Worm (Caenorhabditis elegans) whole organism, L3 larva: Measurements from ENCODE around the gene T20D4.19.

Source experiments
- R02D3.7 ChIP-seq: fragments of 150-350 bp; optimal IDR thresholded peaks from 2 replicates; lab custom pipeline; 2014; ENCODE audit warnings: missing biosample characterization, missing genetic modification characterization
- ZK546.5 ChIP-seq: sonication (generic microtip); optimal IDR thresholded peaks from 2 replicates; lab custom pipeline; 2017; ENCODE audit warnings: missing biosample characterization, missing genetic modification characterization
- aly-2 ChIP-seq: fragments of 150-350 bp; optimal IDR thresholded peaks from 2 replicates; lab custom pipeline; 2014; ENCODE audit warnings: missing biosample characterization, missing genetic modification characterization
- ama-1 ChIP-seq: fragments of 150-350 bp; optimal IDR thresholded peaks from 2 replicates; lab custom pipeline; 2018
- ceh-16 ChIP-seq: sonication (generic microtip); optimal IDR thresholded peaks from 2 replicates; lab custom pipeline; 2017; ENCODE audit warnings: missing biosample characterization, missing genetic modification characterization
- ceh-28 ChIP-seq: fragments of 150-350 bp; optimal IDR thresholded peaks from 2 replicates; lab custom pipeline; 2014; ENCODE audit warnings: missing biosample characterization, missing genetic modification reagents, missing genetic modification characterization
- ceh-82 ChIP-seq: fragments of 150-350 bp; optimal IDR thresholded peaks from 2 replicates; lab custom pipeline; 2014; ENCODE audit warnings: missing biosample characterization, missing genetic modification characterization
- ceh-9 ChIP-seq: sonication (generic microtip); optimal IDR thresholded peaks from 2 replicates; lab custom pipeline; 2018; ENCODE audit warnings: missing biosample characterization, missing genetic modification characterization
- daf-12 ChIP-seq: fragments of 150-350 bp; optimal IDR thresholded peaks from 2 replicates; lab custom pipeline; 2014; ENCODE audit warnings: missing biosample characterization, missing genetic modification reagents, missing genetic modification characterization
- egl-5 ChIP-seq: fragments of 150-350 bp; optimal IDR thresholded peaks from 2 replicates; lab custom pipeline; 2017; ENCODE audit warnings: missing biosample characterization, missing genetic modification reagents, missing genetic modification characterization, inconsistent platforms
- elt-1 ChIP-seq: fragments of 150-350 bp; optimal IDR thresholded peaks from 2 replicates; lab custom pipeline; 2014; ENCODE audit warnings: missing biosample characterization, missing genetic modification characterization
- elt-2 ChIP-seq: sonication (generic microtip); optimal IDR thresholded peaks from 2 replicates; lab custom pipeline; 2016; ENCODE audit warnings: missing genetic modification reagents, mild to moderate bottlenecking, missing genetic modification characterization, missing compliant biosample characterization
- elt-3 ChIP-seq, 3 experiments: fragments of 150-350 bp in 1 of 3; sonication (generic microtip) in 2 of 3; optimal IDR thresholded peaks; 2 replicates in 2 of 3; 4 replicates in 1 of 3; lab custom pipeline; 2014 to 2017; ENCODE audit warnings: missing biosample characterization in 3 of 3, missing genetic modification characterization in 3 of 3
- eor-1 ChIP-seq, 2 experiments: fragments of 150-350 bp; optimal IDR thresholded peaks; 2 replicates each; lab custom pipeline; 2014 to 2018; ENCODE audit warnings: missing biosample characterization in 2 of 2, missing genetic modification characterization in 2 of 2
- fkh-2 ChIP-seq: fragments of 150-350 bp; optimal IDR thresholded peaks from 2 replicates; lab custom pipeline; 2014; ENCODE audit warnings: missing biosample characterization, missing genetic modification reagents, missing genetic modification characterization
- fos-1 ChIP-seq: fragments of 150-350 bp; optimal IDR thresholded peaks from 2 replicates; lab custom pipeline; 2014; ENCODE audit warnings: missing biosample characterization, missing genetic modification characterization
- hmg-11 ChIP-seq: sonication (generic microtip); optimal IDR thresholded peaks from 2 replicates; lab custom pipeline; 2016; ENCODE audit warnings: missing genetic modification characterization, missing compliant biosample characterization
- jun-1 ChIP-seq: fragments of 150-350 bp; optimal IDR thresholded peaks from 2 replicates; lab custom pipeline; 2014; ENCODE audit warnings: missing biosample characterization, missing genetic modification reagents, missing genetic modification characterization
- lin-15B ChIP-seq: fragments of 150-350 bp; optimal IDR thresholded peaks from 2 replicates; lab custom pipeline; 2014; ENCODE audit warnings: missing biosample characterization, missing genetic modification characterization
- lsy-12 ChIP-seq: sonication (generic microtip); optimal IDR thresholded peaks from 2 replicates; lab custom pipeline; 2016; ENCODE audit warnings: mild to moderate bottlenecking, missing genetic modification characterization, missing compliant biosample characterization
- mdl-1 ChIP-seq: fragments of 150-350 bp; optimal IDR thresholded peaks from 2 replicates; lab custom pipeline; 2014; ENCODE audit warnings: missing biosample characterization, missing genetic modification characterization
- nhr-11 ChIP-seq: fragments of 150-350 bp; optimal IDR thresholded peaks from 2 replicates; lab custom pipeline; 2014; ENCODE audit warnings: missing biosample characterization, missing genetic modification characterization
- nhr-12 ChIP-seq: fragments of 150-350 bp; optimal IDR thresholded peaks from 2 replicates; lab custom pipeline; 2014; ENCODE audit warnings: missing biosample characterization, missing genetic modification characterization
- nhr-237 ChIP-seq: fragments of 150-350 bp; optimal IDR thresholded peaks from 2 replicates; lab custom pipeline; 2014; ENCODE audit warnings: missing biosample characterization, missing genetic modification characterization
- nhr-25 ChIP-seq: sonication (generic microtip); optimal IDR thresholded peaks from 2 replicates; lab custom pipeline; 2017; ENCODE audit warnings: missing biosample characterization, missing genetic modification characterization
- nhr-28 ChIP-seq: fragments of 150-350 bp; optimal IDR thresholded peaks from 2 replicates; lab custom pipeline; 2014; ENCODE audit warnings: missing biosample characterization, missing genetic modification characterization
- nhr-43 ChIP-seq: sonication (generic microtip); optimal IDR thresholded peaks from 2 replicates; lab custom pipeline; 2016; ENCODE audit warnings: mild to moderate bottlenecking, missing genetic modification characterization, missing compliant biosample characterization; ENCODE audit not compliant: poor library complexity, severe bottlenecking
- nhr-76 ChIP-seq: fragments of 150-350 bp; sonication (generic microtip); optimal IDR thresholded peaks from 5 replicates; lab custom pipeline; 2014; ENCODE audit warnings: missing biosample characterization, missing genetic modification characterization
- nhr-77 ChIP-seq: fragments of 150-350 bp; optimal IDR thresholded peaks from 2 replicates; lab custom pipeline; 2014; ENCODE audit warnings: missing biosample characterization, missing genetic modification characterization
- pqm-1 ChIP-seq: fragments of 150-350 bp; optimal IDR thresholded peaks from 2 replicates; lab custom pipeline; 2017; ENCODE audit warnings: missing biosample characterization, missing genetic modification characterization, inconsistent platforms
- sea-2 ChIP-seq: fragments of 150-350 bp; sonication (generic microtip); optimal IDR thresholded peaks from 4 replicates; lab custom pipeline; 2014; ENCODE audit warnings: missing biosample characterization, missing genetic modification reagents, missing genetic modification characterization
- skn-1 ChIP-seq: fragments of 150-350 bp; optimal IDR thresholded peaks from 2 replicates; lab custom pipeline; 2014; ENCODE audit warnings: missing biosample characterization, missing genetic modification characterization
- snpc-4 ChIP-seq: fragments of 150-350 bp; optimal IDR thresholded peaks from 2 replicates; lab custom pipeline; 2014; ENCODE audit warnings: missing biosample characterization, missing genetic modification characterization
- tbx-2 ChIP-seq: sonication (generic microtip); optimal IDR thresholded peaks from 2 replicates; lab custom pipeline; 2016; ENCODE audit warnings: mild to moderate bottlenecking, missing genetic modification characterization, missing compliant biosample characterization
- unc-39 ChIP-seq: sonication (generic microtip); optimal IDR thresholded peaks from 4 replicates; lab custom pipeline; 2017; ENCODE audit warnings: missing biosample characterization, missing genetic modification characterization
- unc-62 ChIP-seq: fragments of 150-350 bp; sonication (generic microtip); optimal IDR thresholded peaks from 4 replicates; lab custom pipeline; 2014; ENCODE audit warnings: missing biosample characterization, missing genetic modification reagents, missing genetic modification characterization
- zag-1 ChIP-seq: fragments of 150-350 bp; optimal IDR thresholded peaks from 2 replicates; lab custom pipeline; 2014; ENCODE audit warnings: missing biosample characterization, missing genetic modification characterization
- ztf-11 ChIP-seq: fragments of 150-350 bp; optimal IDR thresholded peaks from 2 replicates; lab custom pipeline; 2014; ENCODE audit warnings: missing biosample characterization, missing genetic modification characterization
- ztf-4 ChIP-seq: fragments of 150-350 bp; optimal IDR thresholded peaks from 2 replicates; lab custom pipeline; 2014; ENCODE audit warnings: missing biosample characterization, missing genetic modification characterization

T20D4.19 gene

DNA sequence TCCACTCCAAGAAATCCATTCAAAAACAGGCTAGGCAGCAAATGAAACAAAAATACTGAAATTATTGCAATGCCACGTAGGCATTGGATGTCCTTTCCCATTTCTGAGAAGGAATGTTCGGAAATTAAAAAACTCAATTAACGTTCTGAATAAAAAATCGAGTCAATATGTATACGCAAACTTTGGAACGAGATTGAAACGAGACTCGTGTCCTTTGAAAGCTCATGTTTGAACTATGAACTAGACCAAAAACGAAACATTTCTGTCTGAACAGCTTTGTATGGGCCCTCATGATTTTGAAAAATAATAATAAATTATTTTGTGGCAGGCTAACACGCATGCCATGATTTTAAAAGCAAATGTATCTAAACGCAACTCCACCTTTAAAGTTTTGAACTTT, 43.6 kb upstream of the T20D4.19 start, which contains the start of gene oac-2:
TSS of gene oac-2 (minus strand) at position 101 of the 400 bp plus-strand sequence.
- TF ChIP-seq ztf-11 (tag; lab: Kevin White, UChicago) (no peak), nhr-28 (tag; lab: Kevin White, UChicago) (no peak), eor-1 (tag; optimal IDR thresholded peaks at IDR 0.05; lab: Kevin White, UChicago) (no peak), mdl-1 (tag; lab: Kevin White, UChicago) (no peak), fkh-2 (no peak), lin-15B (no peak), ceh-16 (no peak), nhr-25 (no peak), snpc-4 (tag; lab: Kevin White, UChicago) (no peak), lsy-12 (tag; lab: Kevin White, UChicago) (no peak), R02D3.7 (tag; lab: Kevin White, UChicago) (no peak), nhr-11 (no peak), ceh-9 (tag; lab: Kevin White, UChicago) (no peak), nhr-43 (tag; lab: Kevin White, UChicago) (no peak), ztf-4 (tag; lab: Kevin White, UChicago) (no peak), unc-39 (tag; lab: Kevin White, UChicago) (no peak), ZK546.5 (tag; lab: Kevin White, UChicago) (no peak), tbx-2 (tag; lab: Kevin White, UChicago) (no peak), hmg-11 (tag; lab: Kevin White, UChicago) (no peak)

ce11 chrV:3470782-3471181, 39.3 kb upstream of the T20D4.19 start, which contains the start of gene srbc-29:
TSS of gene srbc-29 (minus strand) at chrV:3470882.
- no peak for TF ChIP-seq nhr-11
- no peak for TF ChIP-seq sea-2 (GFP tag; lab: Kevin White, UChicago)
- TF ChIP-seq ZK546.5 (tag; lab: Kevin White, UChicago), result no peak
- no peak for TF ChIP-seq egl-5
- TF ChIP-seq elt-3 (tag; optimal IDR thresholded peaks at IDR 0.05; lab: Kevin White, UChicago), result no peak
- no peak for TF ChIP-seq nhr-77 (tag; lab: Kevin White, UChicago)
- TF ChIP-seq aly-2 (tag; lab: Kevin White, UChicago), result no peak
- no peak for TF ChIP-seq daf-12 (tag; lab: Kevin White, UChicago)
- no peak for TF ChIP-seq ceh-82
- TF ChIP-seq nhr-25, result no peak
- no peak for TF ChIP-seq nhr-237 (tag; lab: Kevin White, UChicago)
- TF ChIP-seq nhr-12 (tag; lab: Kevin White, UChicago), result no peak
- TF ChIP-seq skn-1, result no peak
- TF ChIP-seq eor-1 (tag; optimal IDR thresholded peaks at IDR 0.05; lab: Kevin White, UChicago), result no peak
- TF ChIP-seq ztf-11 (tag; lab: Kevin White, UChicago), result no peak
- TF ChIP-seq, all 47 proteins: peak for 0

DNA sequence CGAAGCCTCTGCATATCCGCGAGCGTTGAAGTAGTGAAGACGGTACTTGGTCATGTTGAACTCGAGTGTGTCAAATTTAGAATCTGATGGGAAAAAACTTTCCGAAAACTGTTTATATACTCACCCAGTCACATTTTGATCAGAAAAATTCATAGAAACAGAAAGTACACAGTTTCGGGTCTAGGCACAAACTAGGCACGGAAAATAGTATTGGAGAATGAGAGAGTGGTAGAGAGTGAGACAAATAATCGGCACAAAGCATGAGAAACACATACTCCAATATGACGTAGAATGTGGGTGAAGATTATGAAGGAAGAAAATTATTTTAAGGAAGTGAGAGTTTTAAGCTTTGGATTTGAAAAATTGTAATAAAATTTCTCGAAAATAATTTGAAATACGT, 37.0 kb upstream of the T20D4.19 start, which contains the start of gene gst-33:
TSS of gene gst-33 (minus strand) at position 127 of the 400 bp plus-strand sequence.
- TF ChIP-seq nhr-43 (tag; lab: Kevin White, UChicago) (peak; percentile 18), pqm-1 (tag; lab: Kevin White, UChicago) (peak; percentile 67), nhr-76 (tag; lab: Kevin White, UChicago) (no peak), elt-2 (peak; percentile 63), elt-1 (tag; lab: Kevin White, UChicago) (no peak), ceh-28 (tag; lab: Kevin White, UChicago) (peak; percentile 4)
- TF ChIP-seq, all 47 proteins: peak for 4

DNA sequence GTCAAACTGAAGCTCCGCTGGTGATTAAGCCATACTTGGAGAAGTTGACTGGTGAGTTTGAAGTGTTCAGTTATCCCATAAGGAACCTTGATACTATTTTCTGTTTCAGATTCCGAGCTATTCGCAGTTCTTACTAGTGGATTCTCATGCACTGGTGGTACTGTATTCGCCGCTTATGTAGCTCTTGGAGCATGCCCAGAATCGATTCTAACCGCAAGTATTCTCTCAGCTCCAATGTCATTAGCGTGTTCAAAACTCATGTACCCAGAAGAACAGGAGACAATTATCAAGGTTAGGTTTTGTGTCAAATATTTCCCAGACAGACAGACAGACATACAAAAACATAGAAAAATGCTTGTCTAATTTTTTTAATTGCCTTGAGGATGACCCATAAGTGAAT, 33.5 kb upstream of the T20D4.19 start:
- TF ChIP-seq nhr-43 (tag; lab: Kevin White, UChicago) (no peak), ceh-16 (no peak), ztf-11 (tag; lab: Kevin White, UChicago) (no peak), mdl-1 (tag; lab: Kevin White, UChicago) (no peak), elt-1 (tag; lab: Kevin White, UChicago) (no peak), jun-1 (tag; lab: Kevin White, UChicago) (no peak), elt-3 (tag; optimal IDR thresholded peaks at IDR 0.05; lab: Kevin White, UChicago) (no peak), nhr-76 (tag; lab: Kevin White, UChicago) (no peak)

- TF ChIP-seq zag-1 (tag; lab: Kevin White, UChicago) (no peak), ama-1 (lab: Kevin White, UChicago) (no peak), unc-62 (no peak), fos-1 (tag; lab: Kevin White, UChicago) (no peak), lin-15B (no peak)
These were observed 32.1 kb upstream of the T20D4.19 start, which contains the start of gene slc-28.1 for ce11 chrV:3463514-3463913. TSS of gene slc-28.1 (plus strand) at chrV:3463814.
